Worm (Caenorhabditis elegans) whole organism, L1 larva: ENCODE results near the gene C01G10.18.
A peak's percentile ranks its signal among the peaks of the same experiment; 100 is the strongest.

ENCODE experiments used
- C16A3.4 ChIP-seq: fragments of 150-350 bp; optimal IDR thresholded peaks from 2 replicates; lab custom pipeline; 2014; ENCODE audit warnings: missing biosample characterization, missing genetic modification characterization
- ama-1 ChIP-seq: fragments of 150-350 bp; optimal IDR thresholded peaks from 2 replicates; lab custom pipeline; 2014
- dpl-1 ChIP-seq, 3 experiments: fragments of 150-350 bp in 2 of 3; sonication (generic microtip) in 1 of 3; optimal IDR thresholded peaks; 2 replicates each; lab custom pipeline; 2014 to 2017; ENCODE audit warnings: missing biosample characterization in 3 of 3, missing genetic modification characterization in 3 of 3, missing genetic modification reagents in 3 of 3
- egl-27 ChIP-seq, 2 experiments: fragments of 150-350 bp in 1 of 2; sonication (generic microtip); optimal IDR thresholded peaks; 3 replicates each; lab custom pipeline; 2017 to 2018; ENCODE audit warnings: missing biosample characterization in 2 of 2, missing genetic modification characterization in 2 of 2, missing genetic modification reagents in 2 of 2
- jun-1 ChIP-seq: fragments of 150-350 bp; optimal IDR thresholded peaks from 2 replicates; lab custom pipeline; 2014; ENCODE audit warnings: missing biosample characterization, missing genetic modification reagents, missing genetic modification characterization
- lin-14 ChIP-seq: fragments of 200-800 bp; sonication (Bioruptor generic); optimal IDR thresholded peaks from 2 replicates; lab custom pipeline; 2018; ENCODE audit warnings: mild to moderate bottlenecking, missing genetic modification characterization, moderate library complexity, missing compliant biosample characterization
- lir-3 ChIP-seq: sonication (generic microtip); optimal IDR thresholded peaks from 2 replicates; lab custom pipeline; 2016; ENCODE audit warnings: mild to moderate bottlenecking, missing genetic modification characterization, moderate library complexity, missing compliant biosample characterization; ENCODE audit not compliant: poor library complexity
- nhr-12 ChIP-seq: sonication (generic microtip); optimal IDR thresholded peaks from 2 replicates; lab custom pipeline; 2017; ENCODE audit warnings: missing biosample characterization, missing genetic modification characterization
- nhr-28 ChIP-seq: fragments of 150-350 bp; optimal IDR thresholded peaks from 2 replicates; lab custom pipeline; 2014; ENCODE audit warnings: missing biosample characterization, missing genetic modification characterization
- skn-1 ChIP-seq: fragments of 150-350 bp; optimal IDR thresholded peaks from 2 replicates; lab custom pipeline; 2014; ENCODE audit warnings: missing biosample characterization, missing genetic modification characterization
- swsn-7 ChIP-seq: sonication (generic microtip); optimal IDR thresholded peaks from 2 replicates; lab custom pipeline; 2016; ENCODE audit warnings: missing genetic modification characterization, missing compliant biosample characterization
- ztf-4 ChIP-seq: fragments of 150-350 bp; optimal IDR thresholded peaks from 2 replicates; lab custom pipeline; 2014; ENCODE audit warnings: missing biosample characterization, missing genetic modification characterization

- peak; percentile 83 for TF ChIP-seq swsn-7 (tag; lab: Kevin White, UChicago)
- peak; percentile 29 for TF ChIP-seq jun-1 (tag; lab: Kevin White, UChicago)
- TF ChIP-seq nhr-12 (tag; lab: Kevin White, UChicago), result no peak
- peak; percentile 69 for TF ChIP-seq lin-14 (GFP tag; lab: Kevin White, UChicago)
- peak; percentile 45 to 67 (median 56) for TF ChIP-seq dpl-1 (GFP tag; optimal IDR thresholded peaks at IDR 0.05; lab: Kevin White, UChicago)
- no peak for TF ChIP-seq ztf-4 (tag; lab: Kevin White, UChicago)
- TF ChIP-seq lir-3, result peak; percentile 96
- peak; percentile 38 for TF ChIP-seq skn-1 (tag; lab: Kevin White, UChicago)
- no peak for TF ChIP-seq nhr-28 (tag; lab: Kevin White, UChicago)
- TF ChIP-seq egl-27 (tag; optimal IDR thresholded peaks at IDR 0.05; lab: Kevin White, UChicago), result no peak
- TF ChIP-seq C16A3.4 (tag; lab: Kevin White, UChicago), result peak; percentile 27
- no peak for TF ChIP-seq ama-1 (lab: Kevin White, UChicago)
Measured at ce11 chrV:15082291-15082690, 6.2 kb downstream of the C01G10.18 start, which contains the start of the genes C01G10.10 and C01G10.9.
